Worm (Caenorhabditis elegans): ENCODE data around the gene F46B6.10.

The F46B6.10 gene

ce11 chrV:9799076-9799475 is 2.8 kb downstream of the F46B6.10 start, which contains the start of gene F46B6.13:
Gene F46B6.13, minus strand, starts transcription at chrV:9799176.
- TF ChIP-seq mdt-29 (GFP tag; IDR thresholded peaks at IDR 0.05) (no peak), spr-3 (GFP tag; optimal IDR thresholded peaks at IDR 0.05) (no peak), ceh-28 (tag; optimal IDR thresholded peaks at IDR 0.05) (no peak), tra-1 (GFP tag; IDR thresholded peaks at IDR 0.05) (no peak), madf-5 (GFP tag; IDR thresholded peaks at IDR 0.05) (no peak)

DNA sequence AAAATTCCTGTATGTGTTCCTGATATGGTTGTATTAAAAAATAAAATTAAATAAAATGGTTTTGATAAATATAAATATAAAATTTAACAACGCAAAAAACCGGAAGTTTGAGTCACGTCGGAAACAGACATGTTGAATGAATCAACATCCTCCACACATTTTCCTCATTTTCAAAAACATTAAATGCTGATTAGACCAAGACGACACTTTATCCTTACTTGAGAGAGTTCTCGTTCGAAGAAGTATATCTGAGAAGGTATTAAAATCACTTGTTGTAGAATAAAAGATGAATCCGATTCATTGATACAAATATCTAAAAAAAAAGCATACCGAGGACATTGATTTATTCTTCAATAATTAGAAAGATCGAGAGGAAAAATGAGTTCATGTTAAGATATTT is 3.7 kb downstream of the F46B6.10 start:
- TF ChIP-seq nhr-6 (tag; optimal IDR thresholded peaks at IDR 0.05) (no peak), unc-62 (GFP tag; optimal IDR thresholded peaks at IDR 0.05 in 1 of 2) (peak in 1 of 2 experiments; percentile 61), unc-62 (tag; optimal IDR thresholded peaks at IDR 0.05) (no peak), ZK337.2 (GFP tag; IDR thresholded peaks at IDR 0.05) (no peak), unc-130 (GFP tag; optimal IDR thresholded peaks at IDR 0.05) (no peak), aly-2 (tag; optimal IDR thresholded peaks at IDR 0.05) (no peak), hmg-1.1 (GFP tag; IDR thresholded peaks at IDR 0.05) (no peak), jun-1 (tag; optimal IDR thresholded peaks at IDR 0.05) (no peak), Y5F2A.4 (GFP tag; optimal IDR thresholded peaks at IDR 0.05) (no peak)

ce11 chrV:9796562-9796961 is 5.3 kb downstream of the F46B6.10 start, which contains the start of gene F46B6.9:
Gene F46B6.9, plus strand, starts transcription at chrV:9796862.
- TF ChIP-seq tra-1 (GFP tag; IDR thresholded peaks at IDR 0.05) (no peak), ztf-7 (tag; optimal IDR thresholded peaks at IDR 0.05) (no peak), dpl-1 (GFP tag; optimal IDR thresholded peaks at IDR 0.05) (no peak), Y75B8A.6 (GFP tag; IDR thresholded peaks at IDR 0.05) (no peak), nhr-11 (tag; optimal IDR thresholded peaks at IDR 0.05) (no peak), daf-19 (GFP tag; conservative IDR thresholded peaks at IDR 0.05) (no peak), nhr-28 (tag; optimal IDR thresholded peaks at IDR 0.05) (no peak), T26A8.4 (GFP tag; IDR thresholded peaks at IDR 0.05) (no peak), lin-15B (tag; optimal IDR thresholded peaks at IDR 0.05) (no peak), Y105C5A.15 (GFP tag; IDR thresholded peaks at IDR 0.05) (no peak), snpc-4 (tag; optimal IDR thresholded peaks at IDR 0.05) (no peak), mes-2 (tag; optimal IDR thresholded peaks at IDR 0.05; ENCODE audit: poor library complexity, severe bottlenecking) (no peak), ctbp-1 (GFP tag; IDR thresholded peaks at IDR 0.05) (no peak), ceh-20 (GFP tag; IDR thresholded peaks at IDR 0.05) (no peak), dve-1 (tag; optimal IDR thresholded peaks at IDR 0.05; ENCODE audit: insufficient read depth) (no peak), set-16 (GFP tag; IDR thresholded peaks at IDR 0.05) (no peak), lin-29 (GFP tag; IDR thresholded peaks at IDR 0.05) (no peak), hif-1 (tag; optimal IDR thresholded peaks at IDR 0.05) (no peak), T20F7.1 (GFP tag; optimal IDR thresholded peaks at IDR 0.05) (no peak), mep-1 (tag; optimal IDR thresholded peaks at IDR 0.05) (no peak)

DNA sequence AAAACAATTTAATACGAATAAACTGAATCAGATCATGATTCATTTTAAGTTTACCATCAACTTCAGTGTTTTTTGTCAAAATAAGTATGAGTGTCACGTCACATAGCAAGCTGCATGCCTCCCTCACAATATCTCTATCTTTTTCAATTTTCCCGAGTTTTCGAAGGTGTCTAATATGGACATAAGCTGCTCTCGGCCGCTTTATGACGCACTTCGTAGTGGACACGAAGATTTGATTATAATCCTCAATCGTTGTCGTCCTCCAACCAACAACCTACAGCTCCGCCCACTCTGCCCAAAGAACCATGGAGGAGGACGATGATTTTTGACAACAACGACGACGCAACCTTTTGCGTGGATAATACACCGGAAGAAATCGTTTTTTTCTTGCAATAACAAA is 5.9 kb downstream of the F46B6.10 start:
- no peak for TF ChIP-seq vab-7 (GFP tag; IDR thresholded peaks at IDR 0.05)
- no peak for TF ChIP-seq ceh-62 (tag; optimal IDR thresholded peaks at IDR 0.05)
- no peak for TF ChIP-seq Y105C5A.15 (GFP tag; IDR thresholded peaks at IDR 0.05)
- TF ChIP-seq R02D3.7 (tag; optimal IDR thresholded peaks at IDR 0.05) = no peak
- no peak for TF ChIP-seq jun-1 (tag; optimal IDR thresholded peaks at IDR 0.05)
- no peak for TF ChIP-seq nhr-102 (tag; optimal IDR thresholded peaks at IDR 0.05)
- TF ChIP-seq T26A8.4 (GFP tag; IDR thresholded peaks at IDR 0.05) = no peak
- no peak for TF ChIP-seq egl-27 (tag; optimal IDR thresholded peaks at IDR 0.05)
- no peak for TF ChIP-seq lim-7 (GFP tag; IDR thresholded peaks at IDR 0.05)
- TF ChIP-seq lin-39 (tag; optimal IDR thresholded peaks at IDR 0.05) = no peak
- TF ChIP-seq hlh-11 (tag; optimal IDR thresholded peaks at IDR 0.05) = no peak
